Fruit fly (Drosophila melanogaster) whole organism: ENCODE results near the gene kirre.

Experiments
- CG8478 ChIP-seq: fragments of >200 bp; optimal IDR thresholded peaks from 2 replicates; lab custom pipeline; 2018; ENCODE audit warnings: inconsistent platforms
- Dll ChIP-seq: fragments of >200 bp; optimal IDR thresholded peaks from 2 replicates; lab custom pipeline; 2017
- EcR ChIP-seq, 2 experiments: fragments of >200 bp; optimal IDR thresholded peaks; 2 replicates each; lab custom pipeline; 2017; ENCODE audit warnings: missing biosample characterization in 2 of 2, missing genetic modification characterization in 2 of 2, missing genetic modification reagents in 2 of 2
- pan ChIP-seq: fragments of >200 bp; optimal IDR thresholded peaks from 2 replicates; lab custom pipeline; 2017
- psq ChIP-seq: fragments of >200 bp; optimal IDR thresholded peaks from 2 replicates; lab custom pipeline; 2017
- usp ChIP-seq: fragments of >200 bp; optimal IDR thresholded peaks from 2 replicates; lab custom pipeline; 2017; ENCODE audit warnings: missing biosample characterization, missing genetic modification characterization, mixed read lengths

- no peak for TF ChIP-seq CG8478 (lab: Kevin White, UChicago)
- no peak for TF ChIP-seq psq (lab: Kevin White, UChicago)
- TF ChIP-seq usp = no peak
- no peak for TF ChIP-seq EcR (GFP tag; optimal IDR thresholded peaks at IDR 0.05; lab: Kevin White, UChicago)
- no peak for TF ChIP-seq pan
- TF ChIP-seq Dll (lab: Kevin White, UChicago) = no peak
These were observed 129.2 kb downstream of the kirre start for dm6 chrX:2869430-2869829.
